Worm (Caenorhabditis elegans): ENCODE data around the gene F14F8.14.

DNA sequence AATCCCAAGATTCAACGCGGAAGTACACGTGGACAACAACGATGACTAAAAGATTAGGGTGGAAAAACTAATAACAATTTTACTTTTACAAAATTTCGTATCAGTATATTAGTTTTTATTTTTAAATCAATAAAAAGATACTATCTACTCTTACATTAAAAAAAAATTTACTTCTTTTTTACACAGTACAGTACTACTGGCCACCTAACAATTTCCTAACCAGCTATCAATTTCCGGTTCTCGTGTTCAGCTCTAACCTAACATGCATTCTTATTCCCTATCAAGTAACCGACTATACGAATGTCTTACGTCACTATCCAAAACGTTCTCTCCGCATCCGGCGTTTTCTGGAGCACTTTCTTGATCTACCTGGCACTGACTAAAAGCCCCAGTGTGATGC lies 36.9 kb downstream of the F14F8.14 start, which contains the start of gene srd-21:
- no peak for TF ChIP-seq lin-11 (tag; optimal IDR thresholded peaks at IDR 0.05)
- TF ChIP-seq unc-42 (tag; optimal IDR thresholded peaks at IDR 0.05), result no peak
- TF ChIP-seq F13H6.1 (tag; optimal IDR thresholded peaks at IDR 0.05), result no peak
- no peak for TF ChIP-seq tbx-2 (tag; optimal IDR thresholded peaks at IDR 0.05)
- no peak for TF ChIP-seq pha-4 (tag; optimal IDR thresholded peaks at IDR 0.05)

Measured in whole organism, late embryonic.